Fruit fly (Drosophila melanogaster): Measurements from ENCODE around the gene CG3165.

DNA sequence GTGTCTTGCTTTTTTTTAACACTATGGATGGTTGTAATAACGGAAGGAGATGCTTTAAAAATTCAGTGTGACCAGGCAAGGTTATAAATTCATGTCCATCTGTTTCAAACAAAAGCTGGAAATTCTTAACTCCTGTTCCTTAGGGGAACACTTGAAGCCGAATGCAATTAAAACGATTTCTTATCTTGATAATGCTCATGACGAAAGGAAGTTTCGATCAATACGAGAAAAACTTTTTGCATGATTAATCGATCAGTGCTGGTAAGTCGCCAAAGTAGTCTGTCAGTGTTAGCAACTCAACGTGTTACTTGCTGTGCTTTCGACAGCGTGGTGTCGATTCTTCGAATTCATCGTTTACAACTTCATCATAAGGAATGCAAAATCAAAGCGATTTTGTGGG, 22.4 kb upstream of the CG3165 start, which contains the start of gene Rbp9:
- TF ChIP-seq Abd-B (GFP tag; optimal IDR thresholded peaks at IDR 0.05) (no peak), ey (GFP tag; optimal IDR thresholded peaks at IDR 0.05) (no peak), sage (GFP tag; optimal IDR thresholded peaks at IDR 0.05) (no peak)

Measured in whole organism, wandering third instar larva.